Worm (Caenorhabditis elegans): ENCODE results near the gene far-3.

Gene far-3

ce11 chrV:12961085-12961560 lies 36.2 kb downstream of the far-3 start, which contains the start of gene mpst-7:
Gene mpst-7 (minus strand): TSS chrV:12961135.
- peak in 1 of 2 experiments; percentile 25 for TF ChIP-seq unc-62 (GFP tag; optimal IDR thresholded peaks at IDR 0.05 in 1 of 2)
- no peak for TF ChIP-seq unc-62 (tag; optimal IDR thresholded peaks at IDR 0.05)
- no peak for TF ChIP-seq mdt-29 (GFP tag; IDR thresholded peaks at IDR 0.05)
- peak; percentile 12 for TF ChIP-seq nhr-28 (tag; optimal IDR thresholded peaks at IDR 0.05)
- no peak for TF ChIP-seq zfp-2 (tag; optimal IDR thresholded peaks at IDR 0.05)
- no peak for TF ChIP-seq lin-13 (GFP tag; optimal IDR thresholded peaks at IDR 0.05)
- TF ChIP-seq ZK546.5 (tag; optimal IDR thresholded peaks at IDR 0.05) = no peak
- TF ChIP-seq mep-1 (tag; optimal IDR thresholded peaks at IDR 0.05) = no peak

ce11 chrV:12954261-12954660 lies 43.1 kb downstream of the far-3 start:
- TF ChIP-seq aha-1 (tag) (peak; percentile 76), unc-62 (GFP tag; optimal IDR thresholded peaks at IDR 0.05 in 1 of 2) (peak in 1 of 2 experiments; percentile 77), unc-62 (tag; optimal IDR thresholded peaks at IDR 0.05) (no peak), rbr-2 (tag; optimal IDR thresholded peaks at IDR 0.05) (no peak), spr-3 (GFP tag; optimal IDR thresholded peaks at IDR 0.05) (no peak)

- TF ChIP-seq unc-62 (GFP tag; optimal IDR thresholded peaks at IDR 0.05 in 1 of 2) = peak in 1 of 2 experiments; percentile 24
- TF ChIP-seq unc-62 (tag; optimal IDR thresholded peaks at IDR 0.05) = no peak
- TF ChIP-seq nhr-28 (tag; optimal IDR thresholded peaks at IDR 0.05) = no peak
These were observed 43.6 kb downstream of the far-3 start, which contains the start of gene eif-3.K for ce11 chrV:12953702-12954101. Gene eif-3.K (plus strand): TSS chrV:12954002.

- peak; percentile 17 for TF ChIP-seq dve-1 (tag; optimal IDR thresholded peaks at IDR 0.05; ENCODE audit: insufficient read depth)
- peak in 1 of 2 experiments; percentile 55 for TF ChIP-seq lsy-2 (tag; optimal IDR thresholded peaks at IDR 0.05)
- TF ChIP-seq ceh-62 (tag; optimal IDR thresholded peaks at IDR 0.05) = no peak
- TF ChIP-seq mes-2 (tag; optimal IDR thresholded peaks at IDR 0.05; ENCODE audit: poor library complexity, severe bottlenecking) = peak; percentile 85
- TF ChIP-seq hlh-30 (tag; optimal IDR thresholded peaks at IDR 0.05; ENCODE audit: insufficient read depth) = peak; percentile 8
- TF ChIP-seq nhr-6 (tag; optimal IDR thresholded peaks at IDR 0.05) = peak; percentile 80
- TF ChIP-seq daf-16 (GFP tag; optimal IDR thresholded peaks at IDR 0.05) = no peak
- peak; percentile 6 for TF ChIP-seq daf-16 (tag; optimal IDR thresholded peaks at IDR 0.05)
- TF ChIP-seq ama-1 (optimal IDR thresholded peaks at IDR 0.05) = no peak
- peak; percentile 71 for TF ChIP-seq aha-1 (tag)
- TF ChIP-seq T20F7.1 (GFP tag; optimal IDR thresholded peaks at IDR 0.05) = peak; percentile 92
- no peak for TF ChIP-seq php-3 (GFP tag; IDR thresholded peaks at IDR 0.05)
- TF ChIP-seq dpl-1 (GFP tag; optimal IDR thresholded peaks at IDR 0.05) = peak; percentile 25
- TF ChIP-seq hif-1 (tag; optimal IDR thresholded peaks at IDR 0.05) = peak in 1 of 2 experiments; percentile 8
These were observed 45.0 kb downstream of the far-3 start, which contains the start of gene pqn-68 for ce11 chrV:12952287-12952686. Gene pqn-68 (plus strand): TSS chrV:12952636.

ce11 chrV:12950812-12951528 lies 46.4 kb downstream of the far-3 start, which contains the start of the genes T16G1.9 and T16G1.18:
Gene T16G1.9 (minus strand): TSS chrV:12950862.
Gene T16G1.18 (plus strand): TSS chrV:12951304.
- TF ChIP-seq mep-1 (tag; optimal IDR thresholded peaks at IDR 0.05) (peak; percentile 64), rbr-2 (tag; optimal IDR thresholded peaks at IDR 0.05) (peak; percentile 47), daf-16 (GFP tag; optimal IDR thresholded peaks at IDR 0.05) (no peak), daf-16 (tag; optimal IDR thresholded peaks at IDR 0.05) (peak; percentile 71), dpl-1 (GFP tag; optimal IDR thresholded peaks at IDR 0.05) (peak; percentile 43), dmd-6 (GFP tag; IDR thresholded peaks at IDR 0.05) (peak; percentile 62; the same call in 1 of the 2 replicates), arid-1 (GFP tag; conservative IDR thresholded peaks at IDR 0.05) (no peak), lsy-2 (tag; optimal IDR thresholded peaks at IDR 0.05) (peak in 1 of 2 experiments; percentile 69), ceh-82 (tag; optimal IDR thresholded peaks at IDR 0.05) (no peak), hmg-1.1 (GFP tag; IDR thresholded peaks at IDR 0.05) (peak; percentile 50), dve-1 (tag; optimal IDR thresholded peaks at IDR 0.05; ENCODE audit: insufficient read depth) (peak; percentile 57), ceh-62 (tag; optimal IDR thresholded peaks at IDR 0.05) (no peak), ceh-20 (GFP tag; IDR thresholded peaks at IDR 0.05) (no peak), F37D6.2 (tag; optimal IDR thresholded peaks at IDR 0.05) (no peak), vab-7 (GFP tag; IDR thresholded peaks at IDR 0.05) (0 out of 2 replicates have a peak, but pooled peaks have one; percentile 20), hlh-11 (tag; optimal IDR thresholded peaks at IDR 0.05) (peak; percentile 72), lin-38 (GFP tag; IDR thresholded peaks at IDR 0.05) (no peak; the same call in 1 of the 2 replicates), nhr-28 (tag; optimal IDR thresholded peaks at IDR 0.05) (peak; percentile 34), nhr-6 (tag; optimal IDR thresholded peaks at IDR 0.05) (peak; percentile 98), unc-62 (GFP tag; optimal IDR thresholded peaks at IDR 0.05 in 1 of 2) (peak in 1 of 2 experiments; percentile 94), unc-62 (tag; optimal IDR thresholded peaks at IDR 0.05) (no peak), mxl-3 (GFP tag; optimal IDR thresholded peaks at IDR 0.05) (peak; percentile 45), T20F7.1 (GFP tag; optimal IDR thresholded peaks at IDR 0.05) (peak; percentile 85), zip-11 (GFP tag; IDR thresholded peaks at IDR 0.05) (no peak), lin-13 (GFP tag; optimal IDR thresholded peaks at IDR 0.05) (peak; percentile 50), hlh-30 (tag; optimal IDR thresholded peaks at IDR 0.05; ENCODE audit: insufficient read depth) (peak; percentile 59), nhr-42 (GFP tag; IDR thresholded peaks at IDR 0.05) (no peak), mes-2 (tag; optimal IDR thresholded peaks at IDR 0.05; ENCODE audit: poor library complexity, severe bottlenecking) (peak; percentile 80), hif-1 (tag; optimal IDR thresholded peaks at IDR 0.05) (no peak)
